Fruit fly (Drosophila melanogaster) whole organism, prepupa: Measurements from ENCODE around the gene sick.
A peak's percentile ranks its signal among the peaks of the same experiment; 100 is the strongest.

ENCODE experiments used
- Blimp-1 ChIP-seq: fragments of 200-800 bp; sonication (Bioruptor generic); optimal IDR thresholded peaks from 3 replicates; lab custom pipeline; 2017; ENCODE audit warnings: missing biosample characterization, missing genetic modification characterization, mild to moderate bottlenecking, moderate library complexity, missing genetic modification reagents
- CG10631 ChIP-seq: fragments of 200-800 bp; sonication (Bioruptor generic); optimal IDR thresholded peaks from 2 replicates; lab custom pipeline; 2016; ENCODE audit warnings: missing biosample characterization, missing genetic modification characterization
- CG10669 ChIP-seq: fragments of 200-800 bp; sonication (Bioruptor generic); optimal IDR thresholded peaks from 3 replicates; lab custom pipeline; 2018; ENCODE audit warnings: missing biosample characterization, mild to moderate bottlenecking, missing genetic modification characterization, moderate library complexity
- CG11294 ChIP-seq: fragments of 200-800 bp; sonication (Bioruptor generic); IDR thresholded peaks from 2 replicates; pipeline ENCODE4 v1.3.6; 2022; ENCODE audit warnings: missing biosample characterization, missing genetic modification characterization
- CG11902 ChIP-seq: fragments of 200-800 bp; sonication (Bioruptor generic); optimal IDR thresholded peaks from 3 replicates; lab custom pipeline; 2016; ENCODE audit warnings: missing biosample characterization, missing genetic modification characterization
- CG15336 ChIP-seq: fragments of 200-800 bp; sonication (Bioruptor generic); IDR thresholded peaks from 2 replicates; pipeline ENCODE4 v1.3.6; 2022; ENCODE audit warnings: missing biosample characterization, missing genetic modification characterization
- CG1621 ChIP-seq: fragments of 200-800 bp; sonication (Bioruptor generic); optimal IDR thresholded peaks from 3 replicates; lab custom pipeline; 2018; ENCODE audit warnings: missing biosample characterization, mild to moderate bottlenecking, missing genetic modification characterization
- CG3032 ChIP-seq: fragments of 200-800 bp; optimal IDR thresholded peaks from 2 replicates; lab custom pipeline; 2019; ENCODE audit warnings: missing biosample characterization, mild to moderate bottlenecking, missing genetic modification characterization, moderate library complexity
- CG31627 ChIP-seq: fragments of 200-800 bp; sonication (Bioruptor generic); optimal IDR thresholded peaks from 3 replicates; lab custom pipeline; 2016; ENCODE audit warnings: missing biosample characterization, missing genetic modification characterization
- CG32006 ChIP-seq: fragments of 200-800 bp; sonication (Bioruptor generic); optimal IDR thresholded peaks from 3 replicates; lab custom pipeline; 2017; ENCODE audit warnings: missing biosample characterization, mild to moderate bottlenecking, missing genetic modification characterization
- CG34406 ChIP-seq: fragments of 200-800 bp; sonication (Bioruptor generic); optimal IDR thresholded peaks from 3 replicates; lab custom pipeline; 2016; ENCODE audit warnings: missing biosample characterization, missing genetic modification characterization
- CG4318 ChIP-seq: fragments of 200-800 bp; sonication (Bioruptor generic); optimal IDR thresholded peaks from 3 replicates; lab custom pipeline; 2017; ENCODE audit warnings: missing biosample characterization, mild to moderate bottlenecking, missing genetic modification characterization
- CG6163 ChIP-seq: fragments of 200-800 bp; sonication (Bioruptor generic); IDR thresholded peaks from 3 replicates; pipeline ENCODE4 v1.3.6; 2022; ENCODE audit warnings: missing biosample characterization, missing genetic modification characterization
- CG6276 ChIP-seq: fragments of 200-800 bp; sonication (Bioruptor generic); optimal IDR thresholded peaks from 2 replicates; lab custom pipeline; 2017; ENCODE audit warnings: missing biosample characterization, mild to moderate bottlenecking, missing genetic modification characterization
- CG6792 ChIP-seq: fragments of 200-800 bp; sonication (Bioruptor generic); optimal IDR thresholded peaks from 3 replicates; lab custom pipeline; 2016; ENCODE audit warnings: missing biosample characterization, missing genetic modification characterization
- CG6808 ChIP-seq: fragments of 200-800 bp; sonication (Bioruptor generic); optimal IDR thresholded peaks from 3 replicates; lab custom pipeline; 2017; ENCODE audit warnings: missing biosample characterization, missing genetic modification characterization, mild to moderate bottlenecking, moderate library complexity, missing genetic modification reagents
- CG6854 ChIP-seq: fragments of 200-800 bp; sonication (Bioruptor generic); optimal IDR thresholded peaks from 2 replicates; lab custom pipeline; 2017; ENCODE audit warnings: missing biosample characterization, mild to moderate bottlenecking, missing genetic modification characterization
- CG7368 ChIP-seq: fragments of 200-800 bp; sonication (Bioruptor generic); optimal IDR thresholded peaks from 3 replicates; lab custom pipeline; 2016; ENCODE audit warnings: missing biosample characterization, missing genetic modification characterization
- CG8119 ChIP-seq: fragments of 200-800 bp; sonication (Bioruptor generic); IDR thresholded peaks from 3 replicates; pipeline ENCODE4 v1.3.6; 2022; ENCODE audit warnings: missing biosample characterization, missing genetic modification characterization
- CG8319 ChIP-seq: fragments of 200-800 bp; sonication (Bioruptor generic); optimal IDR thresholded peaks from 3 replicates; lab custom pipeline; 2016; ENCODE audit warnings: missing biosample characterization, missing genetic modification characterization
- CG8632 ChIP-seq: fragments of 200-800 bp; sonication (Bioruptor generic); optimal IDR thresholded peaks from 3 replicates; lab custom pipeline; 2016; ENCODE audit warnings: missing biosample characterization, missing genetic modification characterization
- CG9139 ChIP-seq: fragments of 200-800 bp; sonication (Bioruptor generic); optimal IDR thresholded peaks from 3 replicates; lab custom pipeline; 2017; ENCODE audit warnings: missing biosample characterization, mild to moderate bottlenecking, missing genetic modification characterization
- Eip75B ChIP-seq: fragments of 200-800 bp; sonication (Bioruptor generic); optimal IDR thresholded peaks from 3 replicates; lab custom pipeline; 2016; ENCODE audit warnings: missing biosample characterization, missing genetic modification characterization
- Eip78C ChIP-seq: fragments of 200-800 bp; sonication (Bioruptor generic); peaks from one replicate; lab custom pipeline; 2016; ENCODE audit warnings: missing biosample characterization, missing genetic modification characterization
- Eip93F ChIP-seq: fragments of 200-800 bp; sonication (Bioruptor generic); optimal IDR thresholded peaks from 2 replicates; lab custom pipeline; 2016; ENCODE audit warnings: missing biosample characterization, mild to moderate bottlenecking, missing genetic modification characterization
- Ets21C ChIP-seq: fragments of 200-800 bp; sonication (Bioruptor generic); optimal IDR thresholded peaks from 3 replicates; lab custom pipeline; 2016; ENCODE audit warnings: missing biosample characterization, missing genetic modification characterization
- Ets96B ChIP-seq: fragments of 200-800 bp; optimal IDR thresholded peaks from 2 replicates; lab custom pipeline; 2019; ENCODE audit warnings: missing biosample characterization, mild to moderate bottlenecking, missing genetic modification characterization, moderate library complexity
- Gug ChIP-seq: fragments of 200-800 bp; sonication (Bioruptor generic); IDR thresholded peaks from 2 replicates; pipeline ENCODE4 v1.3.6; 2022; ENCODE audit warnings: missing biosample characterization, missing genetic modification characterization
- Hr38 ChIP-seq: sonication (Bioruptor generic); optimal IDR thresholded peaks from 2 replicates; lab custom pipeline; 2016; ENCODE audit warnings: missing biosample characterization, missing genetic modification characterization
- Hr39 ChIP-seq: fragments of 200-800 bp; sonication (Bioruptor generic); optimal IDR thresholded peaks from 2 replicates; lab custom pipeline; 2016; ENCODE audit warnings: missing biosample characterization, missing genetic modification characterization
- Hr4 ChIP-seq: fragments of 200-800 bp; sonication (Bioruptor generic); optimal IDR thresholded peaks from 3 replicates; lab custom pipeline; 2016; ENCODE audit warnings: missing biosample characterization, missing genetic modification characterization
- Lpt ChIP-seq: fragments of 200-800 bp; sonication (Bioruptor generic); optimal IDR thresholded peaks from 3 replicates; lab custom pipeline; 2016; ENCODE audit warnings: missing biosample characterization, missing genetic modification characterization
- Met ChIP-seq: fragments of 200-800 bp; sonication (Bioruptor generic); optimal IDR thresholded peaks from 3 replicates; lab custom pipeline; 2016; ENCODE audit warnings: missing biosample characterization, missing genetic modification characterization
- OdsH ChIP-seq: fragments of 200-800 bp; sonication (Bioruptor generic); optimal IDR thresholded peaks from 3 replicates; lab custom pipeline; 2016; ENCODE audit warnings: missing biosample characterization, missing genetic modification characterization
- Smox ChIP-seq: fragments of 200-800 bp; sonication (Bioruptor generic); optimal IDR thresholded peaks from 3 replicates; lab custom pipeline; 2016; ENCODE audit warnings: missing biosample characterization, missing genetic modification characterization
- Sox14 ChIP-seq: fragments of 200-800 bp; sonication (Bioruptor generic); optimal IDR thresholded peaks from 3 replicates; lab custom pipeline; 2016; ENCODE audit warnings: missing biosample characterization, missing genetic modification characterization
- Sox15 ChIP-seq: fragments of 200-800 bp; sonication (Bioruptor generic); optimal IDR thresholded peaks from 3 replicates; lab custom pipeline; 2016; ENCODE audit warnings: missing biosample characterization, missing genetic modification characterization
- achi ChIP-seq: fragments of 200-800 bp; sonication (Bioruptor generic); optimal IDR thresholded peaks from 3 replicates; lab custom pipeline; 2016; ENCODE audit warnings: missing biosample characterization, missing genetic modification characterization
- acj6 ChIP-seq: fragments of 200-800 bp; sonication (Bioruptor generic); optimal IDR thresholded peaks from 3 replicates; lab custom pipeline; 2016; ENCODE audit warnings: missing biosample characterization, missing genetic modification characterization
- cyc ChIP-seq: fragments of 200-800 bp; sonication (Bioruptor generic); optimal IDR thresholded peaks from 3 replicates; lab custom pipeline; 2016; ENCODE audit warnings: missing biosample characterization, missing genetic modification characterization
- eg ChIP-seq: fragments of 200-800 bp; sonication (Bioruptor generic); IDR thresholded peaks from 3 replicates; pipeline ENCODE4 v1.3.6; 2022; ENCODE audit warnings: missing biosample characterization, missing genetic modification characterization
- esn ChIP-seq: fragments of 200-800 bp; sonication (Bioruptor generic); optimal IDR thresholded peaks from 2 replicates; lab custom pipeline; 2016; ENCODE audit warnings: missing biosample characterization, mild to moderate bottlenecking, missing genetic modification characterization, moderate library complexity
- fd59A ChIP-seq: fragments of 200-800 bp; sonication (Bioruptor generic); optimal IDR thresholded peaks from 2 replicates; lab custom pipeline; 2017; ENCODE audit warnings: missing biosample characterization, mild to moderate bottlenecking, missing genetic modification characterization, missing genetic modification reagents
- fd85E ChIP-seq: fragments of 200-800 bp; sonication (Bioruptor generic); optimal IDR thresholded peaks from 3 replicates; lab custom pipeline; 2016; ENCODE audit warnings: missing biosample characterization, missing genetic modification characterization
- fkh ChIP-seq: fragments of 200-800 bp; sonication (Bioruptor generic); optimal IDR thresholded peaks from 3 replicates; lab custom pipeline; 2017; ENCODE audit warnings: missing biosample characterization, mild to moderate bottlenecking, missing genetic modification characterization, moderate library complexity
- lz ChIP-seq: fragments of 200-800 bp; sonication (Bioruptor generic); optimal IDR thresholded peaks from 3 replicates; lab custom pipeline; 2016; ENCODE audit warnings: missing biosample characterization, missing genetic modification characterization
- net ChIP-seq: fragments of 200-800 bp; sonication (Bioruptor generic); optimal IDR thresholded peaks from 3 replicates; lab custom pipeline; 2016; ENCODE audit warnings: missing biosample characterization, missing genetic modification characterization
- pdm3 ChIP-seq: fragments of 200-800 bp; sonication (Bioruptor generic); optimal IDR thresholded peaks from 3 replicates; lab custom pipeline; 2016; ENCODE audit warnings: missing biosample characterization, missing genetic modification characterization
- salr ChIP-seq, 2 experiments: fragments of 200-800 bp; sonication (Bioruptor generic); optimal IDR thresholded peaks; 3 replicates each; lab custom pipeline; 2016 to 2018; ENCODE audit warnings: missing biosample characterization in 2 of 2, missing genetic modification characterization in 2 of 2, mild to moderate bottlenecking in 1 of 2
- ss ChIP-seq, 2 experiments: fragments of 200-800 bp; sonication (Bioruptor generic); optimal IDR thresholded peaks; 2 replicates in 1 of 2; 3 replicates in 1 of 2; lab custom pipeline; 2017 to 2018; ENCODE audit warnings: mild to moderate bottlenecking in 2 of 2, missing biosample characterization in 2 of 2, missing genetic modification characterization in 2 of 2, moderate library complexity in 1 of 2
- topi ChIP-seq: fragments of 200-800 bp; sonication (Bioruptor generic); optimal IDR thresholded peaks from 3 replicates; lab custom pipeline; 2016; ENCODE audit warnings: missing biosample characterization, missing genetic modification characterization
- vri ChIP-seq: fragments of 200-800 bp; sonication (Bioruptor generic); optimal IDR thresholded peaks from 3 replicates; lab custom pipeline; 2016; ENCODE audit warnings: missing biosample characterization, mild to moderate bottlenecking, missing genetic modification characterization

sick gene

DNA sequence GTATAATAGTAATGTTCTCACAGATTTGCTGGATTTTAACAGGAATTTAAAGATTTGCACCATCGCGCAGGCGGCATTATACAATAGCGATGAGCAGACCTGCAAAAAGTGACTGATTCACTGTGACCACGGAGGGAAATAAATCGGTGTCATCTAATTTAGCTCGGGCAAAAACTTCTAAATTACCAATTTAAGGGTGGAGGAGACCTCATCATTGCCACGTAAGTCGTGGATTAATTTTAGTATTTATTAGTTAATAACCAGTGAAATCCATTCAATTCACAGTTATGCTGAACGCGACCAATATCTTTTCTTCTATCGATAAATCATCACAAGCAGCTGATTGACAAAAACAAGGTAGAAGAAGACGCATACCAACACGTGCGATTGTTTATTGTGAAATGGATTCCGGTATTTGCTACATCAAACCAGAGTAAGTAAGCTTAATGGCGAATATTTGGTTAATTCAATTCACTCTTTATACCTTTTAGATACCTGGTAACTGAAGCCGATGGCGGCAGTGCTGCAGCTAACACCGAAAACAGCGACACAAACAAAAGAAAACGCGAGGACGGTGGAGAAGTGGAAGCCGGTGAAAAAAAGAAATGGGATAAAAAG is 37.5 kb upstream of the sick start, which contains the start of the genes CG10628 and Dus3:
Gene CG10628, minus strand, starts transcription at position 105 of the 618 bp plus-strand sequence.
Gene Dus3, plus strand, starts transcription at position 369 of the 618 bp plus-strand sequence.
- TF ChIP-seq acj6 (GFP tag; lab: Kevin White, UChicago) = peak; percentile 88
- peak; percentile 82 for TF ChIP-seq CG11294
- TF ChIP-seq CG3032 (tag; lab: Kevin White, UChicago) = peak; percentile 89
- TF ChIP-seq esn (GFP tag; lab: Kevin White, UChicago) = peak; percentile 93
- TF ChIP-seq CG10631 = no peak
- TF ChIP-seq salr (GFP tag; optimal IDR thresholded peaks at IDR 0.05; lab: Kevin White, UChicago) = peak in 1 of 2 experiments; percentile 76
- peak; percentile 91 for TF ChIP-seq CG31627
- TF ChIP-seq net (GFP tag; lab: Kevin White, UChicago) = peak; percentile 85
- TF ChIP-seq CG8319 = peak; percentile 78
- TF ChIP-seq Blimp-1 (GFP tag; lab: Kevin White, UChicago) = peak; percentile 55
- TF ChIP-seq Lpt (GFP tag; lab: Kevin White, UChicago) = peak; percentile 78
- TF ChIP-seq Smox = peak; percentile 83
- TF ChIP-seq CG8632 (GFP tag; lab: Kevin White, UChicago) = peak; percentile 70
- peak; percentile 80 for TF ChIP-seq Sox15 (GFP tag; lab: Kevin White, UChicago)
- peak; percentile 81 for TF ChIP-seq CG7368 (GFP tag; lab: Kevin White, UChicago)
- TF ChIP-seq topi (GFP tag; lab: Kevin White, UChicago) = peak; percentile 87
- TF ChIP-seq Hr38 (GFP tag; lab: Kevin White, UChicago) = peak; percentile 65
- peak; percentile 92 for TF ChIP-seq Eip78C (GFP tag; lab: Kevin White, UChicago)
- TF ChIP-seq eg (GFP tag; lab: Robert Waterston, UW) = peak; percentile 93
- peak; percentile 92 for TF ChIP-seq CG6163
- peak; percentile 92 for TF ChIP-seq Eip75B (GFP tag; lab: Kevin White, UChicago)
- peak; percentile 85 for TF ChIP-seq CG15336 (GFP tag; lab: Robert Waterston, UW)
- peak; percentile 86 for TF ChIP-seq Ets96B (tag; lab: Kevin White, UChicago)
- TF ChIP-seq Met = peak; percentile 90
- TF ChIP-seq CG32006 (GFP tag; lab: Kevin White, UChicago) = peak; percentile 88
- peak; percentile 92 for TF ChIP-seq Gug
- peak; percentile 93 for TF ChIP-seq Hr39 (GFP tag; lab: Kevin White, UChicago)
- no peak for TF ChIP-seq OdsH
- peak; percentile 82 for TF ChIP-seq CG34406 (GFP tag; lab: Kevin White, UChicago)
- peak; percentile 83 for TF ChIP-seq CG10669
- TF ChIP-seq CG6792 = peak; percentile 83
- peak; percentile 78 for TF ChIP-seq CG11902
- TF ChIP-seq Hr4 (GFP tag; lab: Kevin White, UChicago) = peak; percentile 92
- TF ChIP-seq fd59A = peak; percentile 69
- peak; percentile 15 for TF ChIP-seq CG9139
- peak; percentile 62 for TF ChIP-seq Eip93F (GFP tag; lab: Kevin White, UChicago)
- no peak for TF ChIP-seq fd85E (GFP tag; lab: Kevin White, UChicago)
- peak; percentile 80 for TF ChIP-seq CG8119 (GFP tag; lab: Robert Waterston, UW)
- peak; percentile 81 for TF ChIP-seq CG1621
- TF ChIP-seq CG6276 (GFP tag; lab: Kevin White, UChicago) = peak; percentile 58
- TF ChIP-seq CG6808 (GFP tag; lab: Kevin White, UChicago) = peak; percentile 71
- peak in 1 of 2 experiments; percentile 80 for TF ChIP-seq ss (GFP tag; optimal IDR thresholded peaks at IDR 0.05; lab: Kevin White, UChicago)
- TF ChIP-seq pdm3 = no peak
- peak; percentile 66 for TF ChIP-seq vri
- TF ChIP-seq achi = peak; percentile 87
- TF ChIP-seq lz (GFP tag; lab: Kevin White, UChicago) = peak; percentile 93
- no peak for TF ChIP-seq Ets21C
- peak; percentile 90 for TF ChIP-seq cyc (GFP tag; lab: Kevin White, UChicago)
- TF ChIP-seq CG6854 (GFP tag; lab: Kevin White, UChicago) = peak; percentile 68
- TF ChIP-seq Sox14 = peak; percentile 91
- peak; percentile 63 for TF ChIP-seq fkh (GFP tag; lab: Kevin White, UChicago)
- TF ChIP-seq CG4318 (GFP tag; lab: Kevin White, UChicago) = no peak
